Worm (Caenorhabditis elegans) whole organism, young adult: ENCODE data around the gene R148.8.

Experiments
- B0261.1 ChIP-seq: sonication (generic microtip); optimal IDR thresholded peaks from 2 replicates; lab custom pipeline; 2016; ENCODE audit warnings: mild to moderate bottlenecking, missing genetic modification characterization, moderate library complexity, missing compliant biosample characterization
- D2030.7 ChIP-seq: fragments of 200-800 bp; sonication (Bioruptor generic); IDR thresholded peaks from 2 replicates; pipeline ENCODE4 v1.3.6; 2022; ENCODE audit warnings: missing genetic modification reagents, missing genetic modification characterization, missing compliant biosample characterization
- F23B12.7 ChIP-seq: sonication (generic microtip); optimal IDR thresholded peaks from 2 replicates; lab custom pipeline; 2017; ENCODE audit warnings: missing genetic modification characterization, mild to moderate bottlenecking, missing compliant biosample characterization, antibody characterized with exemption, moderate library complexity; ENCODE audit not compliant: insufficient read depth
- F55B11.4 ChIP-seq: sonication (generic microtip); optimal IDR thresholded peaks from 2 replicates; lab custom pipeline; 2016; ENCODE audit warnings: missing compliant biosample characterization, missing genetic modification characterization, borderline replicate concordance; ENCODE audit not compliant: insufficient read depth
- F57C9.4 ChIP-seq: sonication (generic microtip); optimal IDR thresholded peaks from 2 replicates; lab custom pipeline; 2017; ENCODE audit warnings: mild to moderate bottlenecking, missing genetic modification characterization, missing compliant biosample characterization
- T07F8.4 ChIP-seq: sonication (generic microtip); optimal IDR thresholded peaks from 2 replicates; lab custom pipeline; 2016; ENCODE audit warnings: mild to moderate bottlenecking, missing genetic modification characterization, moderate library complexity, missing compliant biosample characterization
- Y79H2A.3 ChIP-seq: fragments of 200-800 bp; sonication (Bioruptor generic); conservative IDR thresholded peaks from 2 replicates; pipeline ENCODE4 v1.3.6; 2022; ENCODE audit warnings: missing genetic modification reagents, missing genetic modification characterization, missing compliant biosample characterization
- Y95B8A.8 ChIP-seq: fragments of 200-800 bp; sonication (Bioruptor generic); IDR thresholded peaks from 2 replicates; pipeline ENCODE4 v1.3.6; 2022; ENCODE audit warnings: missing genetic modification reagents, missing genetic modification characterization, missing compliant biosample characterization
- akir-1 ChIP-seq: fragments of 200-800 bp; sonication (Bioruptor generic); optimal IDR thresholded peaks from 2 replicates; lab custom pipeline; 2018; ENCODE audit warnings: mild to moderate bottlenecking, missing genetic modification characterization, moderate library complexity, missing compliant biosample characterization
- aptf-3 ChIP-seq: fragments of 200-800 bp; sonication (Bioruptor generic); IDR thresholded peaks from 2 replicates; pipeline ENCODE4 v1.3.6; 2022; ENCODE audit warnings: missing genetic modification characterization, missing compliant biosample characterization
- bed-1 ChIP-seq: fragments of 200-800 bp; sonication (Bioruptor generic); IDR thresholded peaks from 2 replicates; pipeline ENCODE4 v1.3.6; 2022; ENCODE audit warnings: missing genetic modification reagents, missing genetic modification characterization, missing compliant biosample characterization
- bed-2 ChIP-seq: fragments of 200-800 bp; sonication (Bioruptor generic); IDR thresholded peaks from 2 replicates; pipeline ENCODE4 v1.3.6; 2022; ENCODE audit warnings: missing genetic modification reagents, missing genetic modification characterization, missing compliant biosample characterization
- ceh-100 ChIP-seq: fragments of 200-800 bp; sonication (Bioruptor generic); IDR thresholded peaks from 2 replicates; pipeline ENCODE4 v1.3.6; 2022; ENCODE audit warnings: missing genetic modification reagents, missing genetic modification characterization, missing compliant biosample characterization
- ceh-79 ChIP-seq: sonication (generic microtip); optimal IDR thresholded peaks from 2 replicates; lab custom pipeline; 2017; ENCODE audit warnings: mild to moderate bottlenecking, missing genetic modification characterization, missing compliant biosample characterization
- ceh-91 ChIP-seq: fragments of 200-800 bp; sonication (Bioruptor generic); IDR thresholded peaks from 2 replicates; pipeline ENCODE4 v1.3.6; 2022; ENCODE audit warnings: missing genetic modification reagents, missing genetic modification characterization, missing compliant biosample characterization
- dox-1 ChIP-seq: fragments of 200-800 bp; sonication (Bioruptor generic); IDR thresholded peaks from 2 replicates; pipeline ENCODE4 v1.3.6; 2022; ENCODE audit warnings: missing genetic modification reagents, missing genetic modification characterization, missing compliant biosample characterization
- egrh-3 ChIP-seq: fragments of 200-800 bp; sonication (Bioruptor generic); IDR thresholded peaks from 2 replicates; pipeline ENCODE4 v1.3.6; 2022; ENCODE audit warnings: missing genetic modification reagents, missing genetic modification characterization, missing compliant biosample characterization
- ekl-4 ChIP-seq: fragments of 200-800 bp; sonication (Bioruptor generic); IDR thresholded peaks from 2 replicates; pipeline ENCODE4 v1.3.6; 2022; ENCODE audit warnings: missing genetic modification reagents, missing genetic modification characterization, missing compliant biosample characterization
- hlh-12 ChIP-seq: sonication (generic microtip); optimal IDR thresholded peaks from 2 replicates; lab custom pipeline; 2016; ENCODE audit warnings: missing genetic modification characterization, missing compliant biosample characterization
- hmg-1.2 ChIP-seq: fragments of 200-800 bp; sonication (Bioruptor generic); IDR thresholded peaks from 2 replicates; pipeline ENCODE4 v1.3.6; 2022; ENCODE audit warnings: missing genetic modification reagents, missing genetic modification characterization, missing compliant biosample characterization
- hmg-20 ChIP-seq: fragments of 200-800 bp; sonication (Bioruptor generic); IDR thresholded peaks from 2 replicates; pipeline ENCODE4 v1.3.6; 2022; ENCODE audit warnings: missing genetic modification reagents, missing genetic modification characterization, missing compliant biosample characterization
- let-526 ChIP-seq: fragments of 200-800 bp; sonication (Bioruptor generic); IDR thresholded peaks from 2 replicates; pipeline ENCODE4 v1.3.6; 2022; ENCODE audit warnings: missing genetic modification reagents, missing genetic modification characterization, missing compliant biosample characterization
- lin-26 ChIP-seq: fragments of 200-800 bp; sonication (Bioruptor generic); IDR thresholded peaks from 2 replicates; pipeline ENCODE4 v1.3.6; 2022; ENCODE audit warnings: missing genetic modification reagents, missing genetic modification characterization, missing compliant biosample characterization
- lsy-27 ChIP-seq: sonication (generic microtip); optimal IDR thresholded peaks from 2 replicates; lab custom pipeline; 2017; ENCODE audit warnings: missing genetic modification characterization, mild to moderate bottlenecking, missing compliant biosample characterization, antibody characterized with exemption, missing genotype, borderline replicate concordance; ENCODE audit not compliant: insufficient read depth
- mcd-1 ChIP-seq: fragments of 200-800 bp; sonication (Bioruptor generic); IDR thresholded peaks from 2 replicates; pipeline ENCODE4 v1.3.6; 2022; ENCODE audit warnings: missing genetic modification reagents, missing genetic modification characterization, missing compliant biosample characterization
- nhr-80 ChIP-seq: sonication (generic microtip); optimal IDR thresholded peaks from 2 replicates; lab custom pipeline; 2016; ENCODE audit warnings: missing genetic modification characterization, missing compliant biosample characterization
- rcor-1 ChIP-seq: fragments of 200-800 bp; sonication (Bioruptor generic); IDR thresholded peaks from 2 replicates; pipeline ENCODE4 v1.3.6; 2022; ENCODE audit warnings: missing genetic modification reagents, missing genetic modification characterization, missing compliant biosample characterization
- rpc-1 ChIP-seq, 2 experiments: fragments of 150-350 bp in 1 of 2; sonication (generic microtip) in 1 of 2; optimal IDR thresholded peaks; 2 replicates each; lab custom pipeline; 2014 to 2018; ENCODE audit warnings: missing biosample characterization in 1 of 2, missing genetic modification characterization in 1 of 2, missing genetic modification reagents in 1 of 2, missing genotype in 1 of 2
- snpc-1.3 ChIP-seq: sonication (generic microtip); optimal IDR thresholded peaks from 2 replicates; lab custom pipeline; 2017; ENCODE audit warnings: missing genetic modification characterization, mild to moderate bottlenecking, missing compliant biosample characterization, antibody characterized with exemption, moderate library complexity, missing genotype, missing genetic modification reagents; ENCODE audit not compliant: insufficient read depth
- tbp1 ChIP-seq: fragments of 200-800 bp; sonication (Bioruptor generic); optimal IDR thresholded peaks from 2 replicates; lab custom pipeline; 2018; ENCODE audit warnings: mild to moderate bottlenecking, missing genetic modification characterization, missing compliant biosample characterization
- zfh-2 ChIP-seq: fragments of 200-800 bp; sonication (Bioruptor generic); conservative IDR thresholded peaks from 2 replicates; pipeline ENCODE4 v1.3.6; 2022; ENCODE audit warnings: missing genetic modification reagents, missing genetic modification characterization, missing compliant biosample characterization
- ztf-25 ChIP-seq: fragments of 200-800 bp; sonication (Bioruptor generic); IDR thresholded peaks from 2 replicates; pipeline ENCODE4 v1.3.6; 2022; ENCODE audit warnings: missing genetic modification reagents, missing genetic modification characterization, missing compliant biosample characterization

Gene R148.8

ce11 chrIII:3174985-3175384 is 16.3 kb upstream of the R148.8 start, which contains the start of gene R148.3 (continued):
- TF ChIP-seq rcor-1 (GFP tag; lab: Robert Waterston, UW) (0 out of 2 replicates have a peak, but pooled peaks have one; percentile 15), ekl-4 (GFP tag; lab: Robert Waterston, UW) (no peak), F57C9.4 (tag; lab: Kevin White, UChicago) (no peak), D2030.7 (GFP tag; lab: Robert Waterston, UW) (no peak), Y95B8A.8 (GFP tag; lab: Robert Waterston, UW) (no peak), tbp1 (GFP tag; lab: Kevin White, UChicago) (no peak), zfh-2 (GFP tag; lab: Robert Waterston, UW) (no peak), akir-1 (GFP tag; lab: Kevin White, UChicago) (no peak), snpc-1.3 (peak; percentile 81), lsy-27 (tag; lab: Kevin White, UChicago) (no peak), bed-1 (GFP tag; lab: Robert Waterston, UW) (no peak), ceh-100 (GFP tag; lab: Robert Waterston, UW) (no peak), let-526 (GFP tag; lab: Robert Waterston, UW) (no peak), ceh-91 (GFP tag; lab: Robert Waterston, UW) (no peak), nhr-80 (tag; lab: Kevin White, UChicago) (no peak), Y79H2A.3 (GFP tag; lab: Robert Waterston, UW) (no peak)

- TF ChIP-seq lin-26 (GFP tag; lab: Robert Waterston, UW) = 0 out of 2 replicates have a peak, but pooled peaks have one; percentile 14
- TF ChIP-seq rcor-1 (GFP tag; lab: Robert Waterston, UW) = no peak
- 0 out of 2 replicates have a peak, but pooled peaks have one; percentile 28 for TF ChIP-seq dox-1 (GFP tag; lab: Robert Waterston, UW)
- TF ChIP-seq zfh-2 (GFP tag; lab: Robert Waterston, UW) = peak; percentile 69
- peak; percentile 69; the same call in 1 of the 2 replicates for TF ChIP-seq egrh-3
- TF ChIP-seq, all 124 proteins: peak for 4
Observed at ce11 chrIII:3176775-3177174, 14.5 kb upstream of the R148.8 start.

- TF ChIP-seq ceh-79 (no peak), F23B12.7 (tag; lab: Kevin White, UChicago) (no peak), ztf-25 (GFP tag; lab: Robert Waterston, UW) (no peak), bed-2 (GFP tag; lab: Robert Waterston, UW) (no peak), zfh-2 (GFP tag; lab: Robert Waterston, UW) (peak; percentile 66), F55B11.4 (no peak)
Observed at ce11 chrIII:3179855-3180254, 11.4 kb upstream of the R148.8 start.

ce11 chrIII:3183377-3183776 is 7.9 kb upstream of the R148.8 start, which contains the start of gene lmtr-5:
lmtr-5 (plus strand) TSS chrIII:3183677.
- TF ChIP-seq egrh-3 = no peak
- no peak for TF ChIP-seq zfh-2 (GFP tag; lab: Robert Waterston, UW)
- no peak for TF ChIP-seq mcd-1 (GFP tag; lab: Robert Waterston, UW)
- TF ChIP-seq, all 124 proteins: peak for 0

ce11 chrIII:3185232-3185631 is 6.1 kb upstream of the R148.8 start:
- TF ChIP-seq hmg-1.2 (GFP tag; lab: Robert Waterston, UW) = 0 out of 2 replicates have a peak, but pooled peaks have one; percentile 20
- TF ChIP-seq B0261.1 (tag; lab: Kevin White, UChicago) = peak; percentile 50
- TF ChIP-seq tbp1 (GFP tag; lab: Kevin White, UChicago) = peak; percentile 76
- TF ChIP-seq rpc-1 (optimal IDR thresholded peaks at IDR 0.05; lab: Kevin White, UChicago) = no peak
- peak; percentile 64 for TF ChIP-seq rpc-1 (tag; optimal IDR thresholded peaks at IDR 0.05; lab: Kevin White, UChicago)
- TF ChIP-seq hlh-12 (tag; lab: Kevin White, UChicago) = no peak
- no peak for TF ChIP-seq F57C9.4 (tag; lab: Kevin White, UChicago)
- no peak for TF ChIP-seq hmg-20 (GFP tag; lab: Robert Waterston, UW)
- TF ChIP-seq aptf-3 (GFP tag; lab: Robert Waterston, UW) = no peak
- TF ChIP-seq T07F8.4 (tag; lab: Kevin White, UChicago) = no peak
